Worm (Caenorhabditis elegans): ENCODE data around the gene F58E6.8.

- TF ChIP-seq ama-1 (optimal IDR thresholded peaks at IDR 0.05) (no peak), aly-1 (tag; optimal IDR thresholded peaks at IDR 0.05) (no peak), B0310.2 (tag; optimal IDR thresholded peaks at IDR 0.05) (no peak), tbx-11 (GFP tag; IDR thresholded peaks at IDR 0.05) (no peak)
These were observed 2.3 kb upstream of the F58E6.8 start, which contains the start of gene F58E6.11 for ce11 chrV:9757884-9758283.

Data from whole organism, early embryonic.